Fruit fly (Drosophila melanogaster): ENCODE data around the gene CG11327.

- TF ChIP-seq cic (GFP tag; optimal IDR thresholded peaks at IDR 0.05) (peak; percentile 8), CG11617 (GFP tag; optimal IDR thresholded peaks at IDR 0.05) (no peak), CG5204 (GFP tag; optimal IDR thresholded peaks at IDR 0.05) (no peak), CG33017 (tag; optimal IDR thresholded peaks at IDR 0.05) (no peak), CG1620 (GFP tag; optimal IDR thresholded peaks at IDR 0.05) (no peak), pad (GFP tag; optimal IDR thresholded peaks at IDR 0.05) (no peak), ovo (GFP tag; optimal IDR thresholded peaks at IDR 0.05) (no peak), Mnt (GFP tag; optimal IDR thresholded peaks at IDR 0.05) (no peak), CG14711 (tag; optimal IDR thresholded peaks at IDR 0.05) (no peak), CG7045 (GFP tag; optimal IDR thresholded peaks at IDR 0.05) (no peak), kay (GFP tag; ENCODE audit: borderline replicate concordance) (no peak), Hr96 (GFP tag; optimal IDR thresholded peaks at IDR 0.05) (no peak), Crg-1 (GFP tag; optimal IDR thresholded peaks at IDR 0.05) (no peak), toe (GFP tag; optimal IDR thresholded peaks at IDR 0.05) (no peak)
Measured at dm6 chr2L:6657969-6658748, 28.4 kb downstream of the CG11327 start, which contains the start of the genes CG31636 and Ube4A.
